Fruit fly (Drosophila melanogaster) whole organism, embryonic: ENCODE data around the gene ova.

Experiments used
- ATbp ChIP-seq: fragments of 200-800 bp; sonication (Bioruptor generic); optimal IDR thresholded peaks from 2 replicates; lab custom pipeline; 2017; ENCODE audit warnings: missing biosample characterization, mild to moderate bottlenecking, missing genetic modification characterization, missing genetic modification reagents
- Asciz ChIP-seq: fragments of 200-800 bp; sonication (Bioruptor generic); optimal IDR thresholded peaks from 2 replicates; lab custom pipeline; 2017; ENCODE audit warnings: missing biosample characterization, mild to moderate bottlenecking, missing genetic modification characterization, missing genetic modification reagents
- Atf6 ChIP-seq: fragments of 200-800 bp; sonication (Bioruptor generic); IDR thresholded peaks from 2 replicates; pipeline ENCODE4 v1.3.6; 2022; ENCODE audit warnings: missing biosample characterization, missing genetic modification characterization
- CG10431 ChIP-seq: fragments of 200-800 bp; sonication (Bioruptor generic); optimal IDR thresholded peaks from 3 replicates; lab custom pipeline; 2018; ENCODE audit warnings: missing biosample characterization, mild to moderate bottlenecking, missing genetic modification characterization
- CG10959 ChIP-seq: fragments of 200-800 bp; sonication (Bioruptor generic); IDR thresholded peaks from 2 replicates; pipeline ENCODE4 v1.3.6; 2022; ENCODE audit warnings: missing biosample characterization, missing genetic modification characterization
- CG12155 ChIP-seq: fragments of 200-800 bp; sonication (Bioruptor generic); optimal IDR thresholded peaks from 3 replicates; lab custom pipeline; 2016; ENCODE audit warnings: missing biosample characterization, missing genetic modification characterization
- CG12659 ChIP-seq: fragments of 200-800 bp; sonication (Bioruptor generic); optimal IDR thresholded peaks from 3 replicates; lab custom pipeline; 2017; ENCODE audit warnings: mild to moderate bottlenecking, missing biosample characterization, missing genetic modification reagents, missing genetic modification characterization
- CG13287 ChIP-seq: fragments of 200-800 bp; sonication (Bioruptor generic); IDR thresholded peaks from 2 replicates; pipeline ENCODE4 v1.3.6; 2022; ENCODE audit warnings: missing biosample characterization, missing genetic modification characterization; ENCODE audit not compliant: partially characterized antibody
- CG14965 ChIP-seq: fragments of 200-800 bp; sonication (Bioruptor generic); optimal IDR thresholded peaks from 2 replicates; lab custom pipeline; 2016; ENCODE audit warnings: missing biosample characterization, missing genetic modification characterization, borderline replicate concordance
- CG15479 ChIP-seq: fragments of 200-800 bp; sonication (Bioruptor generic); optimal IDR thresholded peaks from 3 replicates; lab custom pipeline; 2019; ENCODE audit warnings: missing biosample characterization, mild to moderate bottlenecking, missing genetic modification characterization, moderate library complexity
- CG15696 ChIP-seq: fragments of 200-800 bp; sonication (Bioruptor generic); optimal IDR thresholded peaks from 2 replicates; lab custom pipeline; 2019; ENCODE audit warnings: missing biosample characterization, mild to moderate bottlenecking, missing genetic modification characterization, moderate library complexity
- CG17361 ChIP-seq: fragments of 200-800 bp; sonication (Bioruptor generic); IDR thresholded peaks from 3 replicates; pipeline ENCODE4 v1.3.6; 2022; ENCODE audit warnings: missing biosample characterization, missing genetic modification characterization
- CG30020 ChIP-seq: fragments of 200-800 bp; optimal IDR thresholded peaks from 2 replicates; lab custom pipeline; 2019; ENCODE audit warnings: missing biosample characterization, mild to moderate bottlenecking, missing genetic modification characterization, moderate library complexity
- CG30403 ChIP-seq: fragments of 200-800 bp; sonication (Bioruptor generic); optimal IDR thresholded peaks from 3 replicates; lab custom pipeline; 2016; ENCODE audit warnings: missing biosample characterization, missing genetic modification characterization
- CG4617 ChIP-seq: fragments of 200-800 bp; sonication (Bioruptor generic); optimal IDR thresholded peaks from 3 replicates; lab custom pipeline; 2016; ENCODE audit warnings: missing biosample characterization, missing genetic modification characterization, borderline replicate concordance
- CG7372 ChIP-seq: fragments of 200-800 bp; sonication (Bioruptor generic); IDR thresholded peaks from 2 replicates; pipeline ENCODE4 v1.3.6; 2022; ENCODE audit warnings: missing biosample characterization, missing genetic modification characterization
- CG7928 ChIP-seq: fragments of 200-800 bp; sonication (Bioruptor generic); optimal IDR thresholded peaks from 2 replicates; lab custom pipeline; 2017; ENCODE audit warnings: missing biosample characterization, mild to moderate bottlenecking, missing genetic modification characterization
- CG8478 ChIP-seq: fragments of >200 bp; optimal IDR thresholded peaks from 2 replicates; lab custom pipeline; 2018
- CkIIα-i1 ChIP-seq: fragments of 200-800 bp; sonication (Bioruptor generic); IDR thresholded peaks from 2 replicates; pipeline ENCODE4 v1.3.6; 2022; ENCODE audit warnings: missing biosample characterization, missing genetic modification characterization
- Doc3 ChIP-seq: fragments of 200-800 bp; sonication (Bioruptor generic); IDR thresholded peaks from 3 replicates; pipeline ENCODE4 v1.3.6; 2022; ENCODE audit warnings: missing biosample characterization, missing genetic modification characterization; ENCODE audit not compliant: partially characterized antibody
- Ets65A ChIP-seq: fragments of 200-800 bp; sonication (Bioruptor generic); peaks from one replicate; lab custom pipeline; 2016; ENCODE audit warnings: missing biosample characterization, missing genetic modification characterization
- HmgZ ChIP-seq: fragments of 200-800 bp; sonication (Bioruptor generic); optimal IDR thresholded peaks from 2 replicates; lab custom pipeline; 2018; ENCODE audit warnings: missing biosample characterization, mild to moderate bottlenecking, missing genetic modification characterization
- Hsf ChIP-seq: fragments of 200-800 bp; sonication (Bioruptor generic); optimal IDR thresholded peaks from 3 replicates; lab custom pipeline; 2016; ENCODE audit warnings: missing biosample characterization, missing genetic modification characterization
- Lhr ChIP-seq: fragments of 200-800 bp; sonication (Bioruptor generic); optimal IDR thresholded peaks from 3 replicates; lab custom pipeline; 2017; ENCODE audit warnings: mild to moderate bottlenecking, missing biosample characterization, missing genetic modification reagents, missing genetic modification characterization
- Sin3A ChIP-seq: fragments of >200 bp; optimal IDR thresholded peaks from 2 replicates; lab custom pipeline; 2018
- Sry-β ChIP-seq: fragments of 200-800 bp; sonication (Bioruptor generic); optimal IDR thresholded peaks from 2 replicates; lab custom pipeline; 2018; ENCODE audit warnings: missing biosample characterization, mild to moderate bottlenecking, missing genetic modification characterization, moderate library complexity
- Taf1 ChIP-seq: fragments of 200-800 bp; sonication (Bioruptor generic); IDR thresholded peaks from 2 replicates; pipeline ENCODE4 v1.3.6; 2022; ENCODE audit warnings: missing biosample characterization, missing genetic modification characterization
- ab ChIP-seq: fragments of 200-800 bp; sonication (Bioruptor generic); optimal IDR thresholded peaks from 2 replicates; lab custom pipeline; 2016; ENCODE audit warnings: missing biosample characterization, missing genetic modification characterization
- btn ChIP-seq: fragments of 200-800 bp; sonication (Bioruptor generic); optimal IDR thresholded peaks from 2 replicates; lab custom pipeline; 2016; ENCODE audit warnings: missing biosample characterization, missing genetic modification characterization
- chm ChIP-seq: fragments of 200-800 bp; sonication (Bioruptor generic); IDR thresholded peaks from 2 replicates; pipeline ENCODE4 v1.3.6; 2022; ENCODE audit warnings: missing biosample characterization, missing genetic modification characterization
- corto ChIP-seq: fragments of 200-800 bp; sonication (Bioruptor generic); optimal IDR thresholded peaks from 2 replicates; lab custom pipeline; 2016; ENCODE audit warnings: missing biosample characterization, mild to moderate bottlenecking, missing genetic modification characterization, moderate library complexity
- crc ChIP-seq: fragments of 200-800 bp; sonication (Bioruptor generic); optimal IDR thresholded peaks from 2 replicates; lab custom pipeline; 2016; ENCODE audit warnings: missing biosample characterization, missing genetic modification characterization
- croc ChIP-seq: fragments of 200-800 bp; sonication (Bioruptor generic); conservative IDR thresholded peaks from 3 replicates; pipeline ENCODE4 v1.3.6; 2022; ENCODE audit warnings: missing biosample characterization, missing genetic modification characterization
- cwo ChIP-seq: fragments of 200-800 bp; sonication (Bioruptor generic); optimal IDR thresholded peaks from 3 replicates; lab custom pipeline; 2017; ENCODE audit warnings: missing biosample characterization, missing genetic modification characterization, mild to moderate bottlenecking, moderate library complexity, missing genetic modification reagents
- da ChIP-seq: fragments of 200-800 bp; sonication (Bioruptor generic); optimal IDR thresholded peaks from 2 replicates; lab custom pipeline; 2016; ENCODE audit warnings: missing biosample characterization, missing genetic modification characterization
- dimm ChIP-seq: fragments of 200-800 bp; sonication (Bioruptor generic); IDR thresholded peaks from 2 replicates; pipeline ENCODE4 v1.3.6; 2022; ENCODE audit warnings: missing biosample characterization, missing genetic modification characterization
- ftz-f1 ChIP-seq: fragments of 200-800 bp; sonication (Bioruptor generic); optimal IDR thresholded peaks from 2 replicates; lab custom pipeline; 2016; ENCODE audit warnings: missing biosample characterization, missing genetic modification characterization
- hb ChIP-seq: fragments of 200-800 bp; sonication (Bioruptor generic); IDR thresholded peaks from 3 replicates; pipeline ENCODE4 v1.3.6; 2022; ENCODE audit warnings: missing biosample characterization, missing genetic modification characterization; ENCODE audit not compliant: partially characterized antibody
- hbn ChIP-seq: fragments of 200-800 bp; sonication (Bioruptor generic); IDR thresholded peaks from 2 replicates; pipeline ENCODE4 v1.3.6; 2022; ENCODE audit warnings: missing biosample characterization, missing genetic modification characterization; ENCODE audit not compliant: partially characterized antibody
- her ChIP-seq: fragments of 200-800 bp; sonication (Bioruptor generic); optimal IDR thresholded peaks from 2 replicates; lab custom pipeline; 2016; ENCODE audit warnings: missing biosample characterization, missing genetic modification characterization
- knrl ChIP-seq: fragments of 200-800 bp; sonication (Bioruptor generic); IDR thresholded peaks from 3 replicates; pipeline ENCODE4 v1.3.6; 2022; ENCODE audit warnings: missing biosample characterization, missing genetic modification characterization; ENCODE audit not compliant: partially characterized antibody
- mirr ChIP-seq: fragments of 200-800 bp; sonication (Bioruptor generic); optimal IDR thresholded peaks from 3 replicates; lab custom pipeline; 2018; ENCODE audit warnings: missing biosample characterization, mild to moderate bottlenecking, missing genetic modification characterization
- onecut ChIP-seq: fragments of 200-800 bp; sonication (Bioruptor generic); IDR thresholded peaks from 2 replicates; pipeline ENCODE4 v1.3.6; 2022; ENCODE audit warnings: missing biosample characterization, missing genetic modification characterization
- pfk ChIP-seq: fragments of 200-800 bp; sonication (Bioruptor generic); optimal IDR thresholded peaks from 2 replicates; lab custom pipeline; 2018; ENCODE audit warnings: missing biosample characterization, mild to moderate bottlenecking, missing genetic modification characterization, moderate library complexity
- pita ChIP-seq: fragments of 200-800 bp; sonication (Bioruptor generic); optimal IDR thresholded peaks from 2 replicates; lab custom pipeline; 2017; ENCODE audit warnings: missing biosample characterization, mild to moderate bottlenecking, missing genetic modification characterization
- ro ChIP-seq: fragments of 200-800 bp; sonication (Bioruptor generic); IDR thresholded peaks from 2 replicates; pipeline ENCODE4 v1.3.6; 2022; ENCODE audit warnings: missing biosample characterization, missing genetic modification characterization
- slou ChIP-seq: fragments of 200-800 bp; sonication (Bioruptor generic); optimal IDR thresholded peaks from 3 replicates; lab custom pipeline; 2016; ENCODE audit warnings: missing biosample characterization, missing genetic modification characterization
- sug ChIP-seq: fragments of 200-800 bp; optimal IDR thresholded peaks from 2 replicates; lab custom pipeline; 2019; ENCODE audit warnings: missing biosample characterization, mild to moderate bottlenecking, missing genetic modification characterization, moderate library complexity
- tup ChIP-seq: fragments of 200-800 bp; sonication (Bioruptor generic); optimal IDR thresholded peaks from 2 replicates; lab custom pipeline; 2016; ENCODE audit warnings: missing biosample characterization, mild to moderate bottlenecking, missing genetic modification characterization, moderate library complexity

ova gene

DNA sequence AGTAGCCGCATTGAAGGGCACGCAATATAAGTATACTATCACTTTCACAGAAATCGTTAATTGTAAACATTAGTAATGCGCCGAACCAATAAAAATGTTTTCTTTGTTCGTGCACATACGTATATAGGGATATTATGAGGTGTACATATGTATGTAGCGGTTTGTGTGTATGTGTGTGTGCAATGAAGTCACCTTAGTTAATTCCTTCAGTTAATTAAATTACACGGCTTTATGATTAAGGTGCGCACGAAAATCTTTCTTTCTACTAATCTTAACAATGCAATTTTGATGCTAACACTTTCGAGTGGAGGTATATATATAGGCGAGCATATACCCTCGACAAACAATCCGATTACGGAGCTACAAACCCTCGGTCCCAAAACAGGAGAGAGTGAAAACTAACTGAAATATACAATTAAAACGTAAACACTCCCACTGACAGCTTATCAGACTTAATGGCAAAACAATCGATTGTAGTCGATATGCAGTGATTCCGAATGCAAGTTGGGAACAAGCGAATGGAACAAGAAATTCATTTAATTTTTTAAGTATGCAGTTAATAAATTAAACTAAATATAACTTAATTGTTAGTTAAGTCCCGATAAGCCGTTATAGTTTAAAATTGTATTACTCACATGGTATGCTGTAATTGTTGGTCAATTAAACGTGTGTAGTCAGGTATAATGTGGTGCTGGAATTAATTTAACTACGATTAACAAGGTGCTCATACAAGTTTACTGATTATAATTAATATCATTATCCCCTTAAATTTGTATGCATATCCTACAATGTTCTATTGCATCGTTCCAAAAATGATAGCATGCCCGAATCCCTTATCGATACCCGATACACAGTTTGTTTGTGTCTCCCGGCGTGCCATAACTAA lies 10.7 kb downstream of the ova start, which contains the start of the genes Npc1a and Prosalpha6 (continued):
- TF ChIP-seq CG7372 (GFP tag; lab: Robert Waterston, UW) (no peak), CkIIα-i1 (GFP tag; lab: Robert Waterston, UW) (no peak), CG15696 (tag; lab: Kevin White, UChicago) (no peak), Taf1 (GFP tag; lab: Robert Waterston, UW) (no peak), crc (GFP tag; lab: Kevin White, UChicago) (no peak), btn (no peak), pita (no peak), chm (GFP tag; lab: Robert Waterston, UW) (0 out of 2 replicates have a peak, but pooled peaks have one; percentile 10), CG13287 (GFP tag; lab: Robert Waterston, UW) (peak; percentile 62), CG8478 (lab: Kevin White, UChicago) (no peak), Hsf (peak; percentile 46), slou (GFP tag; lab: Kevin White, UChicago) (no peak), CG10959 (GFP tag; lab: Robert Waterston, UW) (no peak), Lhr (GFP tag; lab: Kevin White, UChicago) (peak; percentile 33), corto (GFP tag; lab: Kevin White, UChicago) (no peak), da (no peak), pfk (GFP tag; lab: Kevin White, UChicago) (peak; percentile 95), her (GFP tag; lab: Kevin White, UChicago) (no peak), ATbp (GFP tag; lab: Kevin White, UChicago) (no peak), Asciz (no peak), CG12659 (GFP tag; lab: Kevin White, UChicago) (peak; percentile 63), CG30403 (peak; percentile 37), CG7928 (GFP tag; lab: Kevin White, UChicago) (no peak), CG4617 (peak; percentile 11), knrl (GFP tag; lab: Robert Waterston, UW) (peak; percentile 74), onecut (GFP tag; lab: Robert Waterston, UW) (no peak), Ets65A (GFP tag; lab: Kevin White, UChicago) (peak; percentile 92), CG12155 (peak; percentile 16), HmgZ (tag; lab: Kevin White, UChicago) (peak; percentile 22), Atf6 (GFP tag; lab: Robert Waterston, UW) (no peak), ab (GFP tag; lab: Kevin White, UChicago) (peak; percentile 20), Doc3 (GFP tag; lab: Robert Waterston, UW) (0 out of 3 replicates have a peak, but pooled peaks have one; percentile 28), CG14965 (GFP tag; lab: Kevin White, UChicago) (no peak), Sin3A (peak; percentile 47), sug (tag; lab: Kevin White, UChicago) (peak; percentile 7), Sry-β (GFP tag; lab: Kevin White, UChicago) (peak; percentile 46), hb (GFP tag; lab: Robert Waterston, UW) (peak; percentile 71; the same call in 1 of the 3 replicates), CG15479 (GFP tag; lab: Kevin White, UChicago) (no peak), cwo (GFP tag; lab: Kevin White, UChicago) (no peak), ftz-f1 (no peak), CG17361 (peak; percentile 68; the same call in 1 of the 3 replicates), CG10431 (GFP tag; lab: Kevin White, UChicago) (no peak), ro (GFP tag; lab: Robert Waterston, UW) (no peak), hbn (peak; percentile 54), tup (GFP tag; lab: Kevin White, UChicago) (no peak), dimm (GFP tag; lab: Robert Waterston, UW) (no peak), croc (no peak), CG30020 (tag; lab: Kevin White, UChicago) (peak; percentile 99), mirr (GFP tag; lab: Kevin White, UChicago) (peak; percentile 26)
